Worm (Caenorhabditis elegans) whole organism, L4 larva: Measurements from ENCODE around the gene F53F1.4.

Experiments used
- D1046.2 ChIP-seq: fragments of 200-800 bp; sonication (Bioruptor generic); IDR thresholded peaks from 2 replicates; pipeline ENCODE4 v1.3.6; 2022; ENCODE audit warnings: missing genetic modification characterization, missing compliant biosample characterization
- T20F7.1 ChIP-seq: fragments of 200-800 bp; sonication (Bioruptor generic); optimal IDR thresholded peaks from 2 replicates; lab custom pipeline; 2018; ENCODE audit warnings: mild to moderate bottlenecking, missing genetic modification characterization, missing compliant biosample characterization
- Y105C5A.15 ChIP-seq: fragments of 200-800 bp; sonication (Bioruptor generic); IDR thresholded peaks from 2 replicates; pipeline ENCODE4 v1.3.6; 2022; ENCODE audit warnings: missing genetic modification characterization, missing compliant biosample characterization
- aha-1 ChIP-seq: fragments of 150-350 bp; peaks from one replicate; lab custom pipeline; 2014; ENCODE audit warnings: missing biosample characterization, missing genetic modification characterization
- ceh-32 ChIP-seq: sonication (generic microtip); optimal IDR thresholded peaks from 2 replicates; lab custom pipeline; 2016; ENCODE audit warnings: mild to moderate bottlenecking, missing genetic modification characterization, missing compliant biosample characterization; ENCODE audit not compliant: poor library complexity
- ceh-44 ChIP-seq: fragments of 200-800 bp; sonication (Bioruptor generic); IDR thresholded peaks from 2 replicates; pipeline ENCODE4 v1.3.6; 2022; ENCODE audit warnings: missing genetic modification reagents, missing genetic modification characterization, missing compliant biosample characterization
- ces-1 ChIP-seq: fragments of 150-350 bp; sonication (generic microtip); optimal IDR thresholded peaks from 4 replicates; lab custom pipeline; 2014; ENCODE audit warnings: missing biosample characterization, missing genetic modification reagents, missing genetic modification characterization
- cey-2 ChIP-seq: sonication (generic microtip); optimal IDR thresholded peaks from 3 replicates; lab custom pipeline; 2017; ENCODE audit warnings: missing genetic modification characterization, mild to moderate bottlenecking, missing compliant biosample characterization, antibody characterized with exemption, borderline replicate concordance; ENCODE audit not compliant: insufficient read depth
- ctbp-1 ChIP-seq: fragments of 200-800 bp; sonication (Bioruptor generic); IDR thresholded peaks from 2 replicates; pipeline ENCODE4 v1.3.6; 2022; ENCODE audit warnings: missing genetic modification reagents, missing genetic modification characterization, missing compliant biosample characterization
- daf-19 ChIP-seq: fragments of 200-800 bp; sonication (Bioruptor generic); conservative IDR thresholded peaks from 2 replicates; pipeline ENCODE4 v1.3.6; 2022; ENCODE audit warnings: missing genetic modification characterization, missing compliant biosample characterization
- daf-8 ChIP-seq: fragments of 200-800 bp; sonication (Bioruptor generic); IDR thresholded peaks from 2 replicates; pipeline ENCODE4 v1.3.6; 2022; ENCODE audit warnings: missing genetic modification characterization, missing compliant biosample characterization
- dpl-1 ChIP-seq: fragments of 150-350 bp; optimal IDR thresholded peaks from 2 replicates; lab custom pipeline; 2014; ENCODE audit warnings: missing biosample characterization, missing genetic modification reagents, missing genetic modification characterization
- egl-43 ChIP-seq: fragments of 200-800 bp; sonication (Bioruptor generic); IDR thresholded peaks from 2 replicates; pipeline ENCODE4 v1.3.6; 2022; ENCODE audit warnings: missing genetic modification reagents, missing genetic modification characterization, missing compliant biosample characterization
- fkh-10 ChIP-seq: fragments of 150-350 bp; optimal IDR thresholded peaks from 2 replicates; lab custom pipeline; 2014; ENCODE audit warnings: missing biosample characterization, missing genetic modification reagents, missing genetic modification characterization
- gei-8 ChIP-seq: fragments of 200-800 bp; sonication (Bioruptor generic); optimal IDR thresholded peaks from 2 replicates; lab custom pipeline; 2018; ENCODE audit warnings: mild to moderate bottlenecking, missing genetic modification characterization, missing compliant biosample characterization
- hif-1 ChIP-seq, 2 experiments: sonication (generic microtip); optimal IDR thresholded peaks; 2 replicates each; lab custom pipeline; 2016 to 2017; ENCODE audit warnings: missing compliant biosample characterization in 2 of 2, missing genetic modification characterization in 2 of 2, missing genetic modification reagents in 2 of 2, missing genotype in 2 of 2, mild to moderate bottlenecking in 1 of 2
- hlh-11 ChIP-seq: fragments of 200-800 bp; sonication (Bioruptor generic); optimal IDR thresholded peaks from 2 replicates; lab custom pipeline; 2018; ENCODE audit warnings: mild to moderate bottlenecking, missing genetic modification characterization, missing compliant biosample characterization
- hlh-30 ChIP-seq: sonication (generic microtip); optimal IDR thresholded peaks from 2 replicates; lab custom pipeline; 2017; ENCODE audit warnings: antibody characterized with exemption, mild to moderate bottlenecking, missing genetic modification characterization, missing compliant biosample characterization; ENCODE audit not compliant: insufficient read depth
- lim-7 ChIP-seq: fragments of 200-800 bp; sonication (Bioruptor generic); IDR thresholded peaks from 2 replicates; pipeline ENCODE4 v1.3.6; 2022; ENCODE audit warnings: missing genetic modification characterization, missing compliant biosample characterization
- mdl-1 ChIP-seq, 2 experiments: fragments of 150-350 bp in 1 of 2; sonication (generic microtip) in 1 of 2; optimal IDR thresholded peaks; 2 replicates each; lab custom pipeline; 2014 to 2017; ENCODE audit warnings: missing biosample characterization in 2 of 2, missing genetic modification characterization in 2 of 2
- mep-1 ChIP-seq: fragments of 150-350 bp; sonication (generic microtip); optimal IDR thresholded peaks from 3 replicates; lab custom pipeline; 2014; ENCODE audit warnings: missing biosample characterization, missing genetic modification characterization
- mxl-2 ChIP-seq: fragments of 200-800 bp; sonication (Bioruptor generic); conservative IDR thresholded peaks from 2 replicates; pipeline ENCODE4 v1.3.6; 2022; ENCODE audit warnings: missing genetic modification reagents, missing genetic modification characterization, missing compliant biosample characterization
- mxl-3 ChIP-seq: fragments of 200-800 bp; sonication (Bioruptor generic); optimal IDR thresholded peaks from 2 replicates; lab custom pipeline; 2018; ENCODE audit warnings: mild to moderate bottlenecking, missing genetic modification characterization, missing compliant biosample characterization
- nhr-11 ChIP-seq: fragments of 150-350 bp; optimal IDR thresholded peaks from 2 replicates; lab custom pipeline; 2014; ENCODE audit warnings: missing biosample characterization, missing genetic modification characterization
- nhr-25 ChIP-seq: sonication (generic microtip); optimal IDR thresholded peaks from 2 replicates; lab custom pipeline; 2017; ENCODE audit warnings: missing genetic modification characterization, mild to moderate bottlenecking, missing compliant biosample characterization, antibody characterized with exemption, moderate library complexity, borderline replicate concordance; ENCODE audit not compliant: insufficient read depth
- nhr-28 ChIP-seq: fragments of 150-350 bp; optimal IDR thresholded peaks from 2 replicates; lab custom pipeline; 2014; ENCODE audit warnings: missing biosample characterization, missing genetic modification characterization
- nhr-42 ChIP-seq: fragments of 200-800 bp; sonication (Bioruptor generic); IDR thresholded peaks from 2 replicates; pipeline ENCODE4 v1.3.6; 2022; ENCODE audit warnings: missing genetic modification characterization, missing compliant biosample characterization
- nhr-76 ChIP-seq: fragments of 150-350 bp; optimal IDR thresholded peaks from 2 replicates; lab custom pipeline; 2014; ENCODE audit warnings: missing biosample characterization, missing genetic modification characterization
- php-3 ChIP-seq: fragments of 200-800 bp; sonication (Bioruptor generic); IDR thresholded peaks from 2 replicates; pipeline ENCODE4 v1.3.6; 2022; ENCODE audit warnings: missing genetic modification reagents, missing genetic modification characterization, missing compliant biosample characterization
- rbr-2 ChIP-seq: sonication (generic microtip); optimal IDR thresholded peaks from 2 replicates; lab custom pipeline; 2016; ENCODE audit warnings: missing genotype, missing genetic modification characterization, missing compliant biosample characterization
- set-16 ChIP-seq: fragments of 200-800 bp; sonication (Bioruptor generic); IDR thresholded peaks from 2 replicates; pipeline ENCODE4 v1.3.6; 2022; ENCODE audit warnings: missing genetic modification reagents, missing genetic modification characterization, missing compliant biosample characterization
- skn-1 ChIP-seq: fragments of 150-350 bp; optimal IDR thresholded peaks from 2 replicates; lab custom pipeline; 2014; ENCODE audit warnings: missing biosample characterization, missing genetic modification characterization
- tra-1 ChIP-seq: fragments of 200-800 bp; sonication (Bioruptor generic); IDR thresholded peaks from 2 replicates; pipeline ENCODE4 v1.3.6; 2022; ENCODE audit warnings: missing genetic modification reagents, missing genetic modification characterization, missing compliant biosample characterization
- unc-62 ChIP-seq, 3 experiments: fragments of 150-350 bp in 1 of 3; sonication (generic microtip); optimal IDR thresholded peaks in 2 of 3; peaks in 1 of 3; 1 replicate in 1 of 3; 2 replicates in 2 of 3; lab custom pipeline; 2014 to 2017; ENCODE audit warnings: missing biosample characterization in 3 of 3, missing genetic modification characterization in 3 of 3, missing genetic modification reagents in 3 of 3, missing genotype in 1 of 3
- zag-1 ChIP-seq: fragments of 150-350 bp; optimal IDR thresholded peaks from 2 replicates; lab custom pipeline; 2014; ENCODE audit warnings: missing biosample characterization, missing genetic modification characterization
- zfp-2 ChIP-seq: sonication (generic microtip); optimal IDR thresholded peaks from 2 replicates; lab custom pipeline; 2016; ENCODE audit warnings: mild to moderate bottlenecking, missing genetic modification characterization, missing compliant biosample characterization
- zip-11 ChIP-seq: fragments of 200-800 bp; sonication (Bioruptor generic); IDR thresholded peaks from 2 replicates; pipeline ENCODE4 v1.3.6; 2022; ENCODE audit warnings: missing genetic modification characterization, missing compliant biosample characterization
- zip-2 ChIP-seq: fragments of 150-350 bp; optimal IDR thresholded peaks from 2 replicates; lab custom pipeline; 2014; ENCODE audit warnings: missing biosample characterization, missing genetic modification characterization
- ztf-7 ChIP-seq: fragments of 150-350 bp; optimal IDR thresholded peaks from 2 replicates; lab custom pipeline; 2014; ENCODE audit warnings: missing biosample characterization, missing genetic modification characterization

Gene F53F1.4

ce11 chrV:13391378-13392258 lies 19.3 kb upstream of the F53F1.4 start, which contains the start of gene somi-1:
somi-1 (minus strand) TSS chrV:13391395.
- TF ChIP-seq mxl-2 (GFP tag; lab: Robert Waterston, UW) (no peak), mxl-3 (GFP tag; lab: Kevin White, UChicago) (peak; percentile 0), hif-1 (tag; optimal IDR thresholded peaks at IDR 0.05; lab: Kevin White, UChicago) (no peak), tra-1 (no peak), ces-1 (GFP tag; lab: Kevin White, UChicago) (peak; percentile 83), ctbp-1 (GFP tag; lab: Robert Waterston, UW) (peak; percentile 33; the same call in 1 of the 2 replicates), daf-8 (GFP tag; lab: Robert Waterston, UW) (no peak), ceh-44 (GFP tag; lab: Robert Waterston, UW) (no peak), cey-2 (tag; lab: Kevin White, UChicago) (no peak), zip-11 (GFP tag; lab: Robert Waterston, UW) (no peak), nhr-28 (peak; percentile 47), ztf-7 (tag; lab: Kevin White, UChicago) (no peak), aha-1 (tag; lab: Kevin White, UChicago) (peak; percentile 7), php-3 (GFP tag; lab: Robert Waterston, UW) (no peak), zip-2 (tag; lab: Kevin White, UChicago) (no peak), fkh-10 (GFP tag; lab: Kevin White, UChicago) (peak; percentile 57), hlh-11 (tag; lab: Kevin White, UChicago) (no peak), ceh-32 (tag; lab: Kevin White, UChicago) (no peak), hlh-30 (tag; lab: Kevin White, UChicago) (peak; percentile 59), unc-62 (GFP tag; optimal IDR thresholded peaks at IDR 0.05 in 1 of 2; lab: Kevin White, UChicago) (peak in 1 of 2 experiments; percentile 88), unc-62 (tag; optimal IDR thresholded peaks at IDR 0.05; lab: Kevin White, UChicago) (no peak), T20F7.1 (GFP tag; lab: Kevin White, UChicago) (no peak)

- TF ChIP-seq mxl-3 (GFP tag; lab: Kevin White, UChicago) (peak; percentile 57), mdl-1 (tag; optimal IDR thresholded peaks at IDR 0.05; lab: Kevin White, UChicago) (peak in 1 of 2 experiments; percentile 56), hlh-11 (tag; lab: Kevin White, UChicago) (peak; percentile 73), gei-8 (GFP tag; lab: Kevin White, UChicago) (peak; percentile 8), ctbp-1 (GFP tag; lab: Robert Waterston, UW) (peak; percentile 41; the same call in 1 of the 2 replicates), nhr-11 (tag; lab: Kevin White, UChicago) (peak; percentile 20), rbr-2 (tag; lab: Kevin White, UChicago) (peak; percentile 18), zag-1 (tag; lab: Kevin White, UChicago) (no peak), skn-1 (tag; lab: Kevin White, UChicago) (no peak), hif-1 (tag; optimal IDR thresholded peaks at IDR 0.05; lab: Kevin White, UChicago) (peak in 1 of 2 experiments; percentile 8), egl-43 (GFP tag; lab: Robert Waterston, UW) (0 out of 2 replicates have a peak, but pooled peaks have one; percentile 15), lim-7 (GFP tag; lab: Robert Waterston, UW) (0 out of 2 replicates have a peak, but pooled peaks have one; percentile 45), nhr-28 (peak; percentile 87), unc-62 (GFP tag; optimal IDR thresholded peaks at IDR 0.05 in 1 of 2; lab: Kevin White, UChicago) (peak in 1 of 2 experiments; percentile 85), unc-62 (tag; optimal IDR thresholded peaks at IDR 0.05; lab: Kevin White, UChicago) (no peak), dpl-1 (no peak), nhr-42 (no peak), ztf-7 (tag; lab: Kevin White, UChicago) (no peak), Y105C5A.15 (GFP tag; lab: Robert Waterston, UW) (no peak), set-16 (GFP tag; lab: Robert Waterston, UW) (peak; percentile 73), daf-19 (GFP tag; lab: Robert Waterston, UW) (no peak), nhr-25 (tag; lab: Kevin White, UChicago) (no peak), zfp-2 (tag; lab: Kevin White, UChicago) (no peak), D1046.2 (0 out of 2 replicates have a peak, but pooled peaks have one; percentile 9), nhr-76 (tag; lab: Kevin White, UChicago) (no peak), mep-1 (tag; lab: Kevin White, UChicago) (peak; percentile 10)
Measured at ce11 chrV:13393333-13393803, 17.5 kb upstream of the F53F1.4 start.
